Worm (Caenorhabditis elegans) whole organism, mixed stage, embryonic: ENCODE measurements around the gene srlf-36.

ENCODE experiments used
- elt-3 ChIP-seq: fragments of 150-350 bp; optimal IDR thresholded peaks from 2 replicates; lab custom pipeline; 2014; ENCODE audit warnings: missing biosample characterization, missing genetic modification characterization
- hlh-1 ChIP-seq: fragments of 150-350 bp; optimal IDR thresholded peaks from 2 replicates; lab custom pipeline; 2014; ENCODE audit warnings: missing biosample characterization, missing genetic modification reagents, missing genetic modification characterization
- mep-1 ChIP-seq: fragments of 150-350 bp; optimal IDR thresholded peaks from 2 replicates; lab custom pipeline; 2017; ENCODE audit warnings: missing biosample characterization, missing genetic modification reagents, missing genetic modification characterization, inconsistent platforms
- nhr-28 ChIP-seq: fragments of 150-350 bp; optimal IDR thresholded peaks from 2 replicates; lab custom pipeline; 2014; ENCODE audit warnings: missing biosample characterization, missing genetic modification characterization

- TF ChIP-seq elt-3 (tag; lab: Kevin White, UChicago) (no peak), hlh-1 (no peak), mep-1 (tag; lab: Kevin White, UChicago) (no peak), nhr-28 (tag; lab: Kevin White, UChicago) (no peak)
Observed at ce11 chrV:636281-636680, 26.7 kb upstream of the srlf-36 start, which contains the start of gene pals-31.
